Fruit fly (Drosophila melanogaster) whole organism, adult: ENCODE measurements around the gene Moe.
A peak's percentile ranks its signal among the peaks of the same experiment; 100 is the strongest.

Source experiments
- CG11617 ChIP-seq: fragments of 200-800 bp; sonication (Bioruptor generic); optimal IDR thresholded peaks from 2 replicates; lab custom pipeline; 2017; ENCODE audit warnings: mild to moderate bottlenecking, missing biosample characterization, missing genetic modification reagents, missing genetic modification characterization
- CG12768 ChIP-seq: fragments of 200-800 bp; sonication (Bioruptor generic); optimal IDR thresholded peaks from 2 replicates; lab custom pipeline; 2017; ENCODE audit warnings: missing biosample characterization, missing genetic modification characterization, mild to moderate bottlenecking, moderate library complexity, missing genetic modification reagents
- CG14711 ChIP-seq: fragments of 200-800 bp; sonication (Bioruptor generic); optimal IDR thresholded peaks from 2 replicates; lab custom pipeline; 2018; ENCODE audit warnings: missing biosample characterization, mild to moderate bottlenecking, missing genetic modification characterization, moderate library complexity
- CG1620 ChIP-seq: fragments of 200-800 bp; sonication (Bioruptor generic); optimal IDR thresholded peaks from 2 replicates; lab custom pipeline; 2016; ENCODE audit warnings: missing biosample characterization, missing genetic modification characterization
- CG33017 ChIP-seq: fragments of 200-800 bp; sonication (Bioruptor generic); optimal IDR thresholded peaks from 2 replicates; lab custom pipeline; 2018; ENCODE audit warnings: missing biosample characterization, mild to moderate bottlenecking, missing genetic modification characterization, moderate library complexity
- CG5204 ChIP-seq: fragments of 200-800 bp; sonication (Bioruptor generic); optimal IDR thresholded peaks from 2 replicates; lab custom pipeline; 2016; ENCODE audit warnings: missing biosample characterization, missing genetic modification characterization
- CG7045 ChIP-seq: fragments of 200-800 bp; sonication (Bioruptor generic); optimal IDR thresholded peaks from 2 replicates; lab custom pipeline; 2017; ENCODE audit warnings: missing biosample characterization, mild to moderate bottlenecking, missing genetic modification characterization
- CG7101 ChIP-seq: fragments of 200-800 bp; sonication (Bioruptor generic); optimal IDR thresholded peaks from 2 replicates; lab custom pipeline; 2018; ENCODE audit warnings: missing biosample characterization, mild to moderate bottlenecking, missing genetic modification characterization, moderate library complexity
- Clk ChIP-seq: fragments of 200-800 bp; sonication (Bioruptor generic); optimal IDR thresholded peaks from 2 replicates; lab custom pipeline; 2017; ENCODE audit warnings: missing biosample characterization, missing genetic modification characterization
- Crg-1 ChIP-seq: fragments of 200-800 bp; sonication (Bioruptor generic); optimal IDR thresholded peaks from 2 replicates; lab custom pipeline; 2016; ENCODE audit warnings: missing biosample characterization, missing genetic modification characterization
- Hr96 ChIP-seq: fragments of 200-800 bp; sonication (Bioruptor generic); optimal IDR thresholded peaks from 2 replicates; lab custom pipeline; 2016; ENCODE audit warnings: missing biosample characterization, missing genetic modification characterization
- Mnt ChIP-seq: fragments of 200-800 bp; sonication (Bioruptor generic); optimal IDR thresholded peaks from 2 replicates; lab custom pipeline; 2016; ENCODE audit warnings: missing biosample characterization, mild to moderate bottlenecking, missing genetic modification characterization
- bab1 ChIP-seq: fragments of 200-800 bp; sonication (Bioruptor generic); optimal IDR thresholded peaks from 3 replicates; lab custom pipeline; 2019; ENCODE audit warnings: missing biosample characterization, mild to moderate bottlenecking, missing genetic modification characterization, moderate library complexity
- cic ChIP-seq: fragments of 200-800 bp; sonication (Bioruptor generic); optimal IDR thresholded peaks from 2 replicates; lab custom pipeline; 2017; ENCODE audit warnings: missing biosample characterization, mild to moderate bottlenecking, missing genetic modification characterization, moderate library complexity
- cnc ChIP-seq, 2 experiments: fragments of >200 bp; optimal IDR thresholded peaks; 2 replicates each; lab custom pipeline; 2017
- kay ChIP-seq: fragments of 200-800 bp; sonication (Bioruptor generic); peaks from one replicate; lab custom pipeline; 2016; ENCODE audit warnings: missing biosample characterization, missing genetic modification characterization, borderline replicate concordance
- ovo ChIP-seq: fragments of 200-800 bp; sonication (Bioruptor generic); optimal IDR thresholded peaks from 2 replicates; lab custom pipeline; 2016; ENCODE audit warnings: missing biosample characterization, missing genetic modification characterization
- pad ChIP-seq: fragments of 200-800 bp; sonication (Bioruptor generic); optimal IDR thresholded peaks from 3 replicates; lab custom pipeline; 2017; ENCODE audit warnings: missing biosample characterization, missing genetic modification characterization, mild to moderate bottlenecking, moderate library complexity, missing genetic modification reagents
- tj ChIP-seq: fragments of 200-800 bp; sonication (Bioruptor generic); optimal IDR thresholded peaks from 3 replicates; lab custom pipeline; 2017; ENCODE audit warnings: missing biosample characterization, mild to moderate bottlenecking, missing genetic modification characterization, moderate library complexity
- toe ChIP-seq: fragments of 200-800 bp; sonication (Bioruptor generic); optimal IDR thresholded peaks from 2 replicates; lab custom pipeline; 2016; ENCODE audit warnings: missing biosample characterization, missing genetic modification characterization

The Moe gene

DNA sequence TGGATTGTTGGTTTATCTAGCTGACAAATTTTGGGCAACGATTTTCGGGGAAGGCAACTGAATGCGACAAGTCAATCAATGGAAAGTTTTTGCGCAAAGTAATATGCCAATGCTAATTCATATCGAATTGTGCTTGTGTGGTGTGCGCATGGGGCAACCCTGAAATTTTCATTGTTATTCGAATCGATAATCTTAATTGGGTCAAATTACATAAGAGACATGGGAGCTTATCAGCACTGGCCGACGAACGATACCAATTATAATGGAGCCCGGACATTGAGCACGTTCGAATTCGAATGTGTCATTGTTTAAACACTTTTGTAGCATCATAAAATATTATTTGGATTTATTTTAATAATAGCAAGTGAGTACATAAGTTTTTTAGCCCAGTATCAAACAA, 13.5 kb downstream of the Moe start:
- TF ChIP-seq tj (no peak), CG33017 (no peak), cic (no peak), toe (no peak), CG14711 (tag; lab: Kevin White, UChicago) (peak; percentile 14)

DNA sequence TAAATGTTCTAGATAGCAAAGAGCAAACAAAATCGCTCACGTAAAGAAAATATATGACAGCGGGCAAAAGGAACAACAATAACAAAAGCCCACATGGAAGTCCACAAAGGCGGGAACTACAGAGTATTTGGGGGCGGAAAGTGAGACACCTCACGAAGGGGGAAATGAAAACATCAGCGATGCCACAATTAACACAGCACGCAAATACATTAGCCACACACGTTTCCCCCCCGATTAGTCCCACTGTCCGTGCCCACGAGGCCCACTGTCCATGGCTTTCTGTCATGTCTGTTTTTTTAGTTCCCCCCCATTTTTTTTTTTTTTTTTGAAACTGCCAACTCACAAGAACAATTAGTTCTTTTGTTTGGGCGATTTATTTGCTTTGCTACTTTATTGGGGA, 14.2 kb downstream of the Moe start:
- TF ChIP-seq toe (no peak), CG1620 (peak; percentile 29), ovo (GFP tag; lab: Kevin White, UChicago) (no peak), CG14711 (tag; lab: Kevin White, UChicago) (no peak), pad (GFP tag; lab: Kevin White, UChicago) (no peak), Hr96 (GFP tag; lab: Kevin White, UChicago) (no peak), kay (GFP tag; lab: Kevin White, UChicago) (no peak), CG11617 (GFP tag; lab: Kevin White, UChicago) (no peak), CG7045 (GFP tag; lab: Kevin White, UChicago) (no peak), cnc (optimal IDR thresholded peaks at IDR 0.05; lab: Kevin White, UChicago) (no peak), Crg-1 (no peak), CG5204 (no peak), tj (peak; percentile 14)

DNA sequence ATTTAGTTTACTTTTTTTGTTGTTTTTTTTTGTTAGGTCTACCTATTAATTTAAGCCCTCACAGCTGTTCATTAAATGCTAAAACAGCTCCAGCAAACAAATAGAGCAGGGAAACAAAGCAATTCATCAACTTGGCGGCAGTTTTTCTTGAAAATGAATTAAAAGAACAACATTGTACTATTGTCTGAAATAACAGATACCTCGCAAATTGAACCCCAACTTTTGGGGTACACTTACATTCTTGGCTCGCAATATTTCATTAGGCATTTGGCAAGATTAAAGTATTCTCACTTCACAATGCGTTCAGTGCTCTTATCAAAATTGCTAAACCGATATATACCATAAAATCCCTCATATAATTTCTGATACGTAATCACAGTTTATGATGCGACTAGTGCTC, 14.7 kb downstream of the Moe start:
- no peak for TF ChIP-seq CG33017
- TF ChIP-seq cnc (optimal IDR thresholded peaks at IDR 0.05; lab: Kevin White, UChicago), result no peak
- no peak for TF ChIP-seq ovo (GFP tag; lab: Kevin White, UChicago)
- TF ChIP-seq bab1, result no peak
- no peak for TF ChIP-seq CG12768 (GFP tag; lab: Kevin White, UChicago)
- no peak for TF ChIP-seq Crg-1
- no peak for TF ChIP-seq Mnt (GFP tag; lab: Kevin White, UChicago)

DNA sequence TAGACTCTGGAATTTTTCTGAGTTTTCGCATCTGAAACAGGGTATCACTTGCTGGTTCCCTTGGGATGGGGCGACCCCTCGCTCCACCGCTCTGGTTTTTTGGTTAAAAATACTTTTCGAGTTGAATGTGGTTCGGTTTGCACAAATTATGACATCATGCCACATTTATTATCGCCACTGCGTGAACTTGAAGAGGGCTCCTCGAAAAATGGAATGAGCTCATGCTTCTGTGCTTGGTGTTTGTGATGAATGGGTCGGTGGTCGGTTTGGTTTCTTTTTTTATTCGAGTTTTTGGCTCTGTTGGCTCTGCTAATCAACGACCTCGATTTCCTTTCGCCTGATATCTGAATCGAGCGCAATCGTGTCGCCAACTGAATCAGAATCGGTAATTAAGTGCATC, 16.4 kb downstream of the Moe start:
- TF ChIP-seq CG33017, result no peak
- no peak for TF ChIP-seq CG7101 (tag; lab: Kevin White, UChicago)
- TF ChIP-seq cic, result no peak
- no peak for TF ChIP-seq CG11617 (GFP tag; lab: Kevin White, UChicago)
- TF ChIP-seq pad (GFP tag; lab: Kevin White, UChicago), result no peak
- TF ChIP-seq toe, result no peak
- no peak for TF ChIP-seq ovo (GFP tag; lab: Kevin White, UChicago)
- TF ChIP-seq kay (GFP tag; lab: Kevin White, UChicago), result no peak
- no peak for TF ChIP-seq CG5204
- TF ChIP-seq CG14711 (tag; lab: Kevin White, UChicago), result no peak
- no peak for TF ChIP-seq Clk (GFP tag; lab: Kevin White, UChicago)
- no peak for TF ChIP-seq bab1
- no peak for TF ChIP-seq CG12768 (GFP tag; lab: Kevin White, UChicago)
- TF ChIP-seq CG1620, result no peak
- TF ChIP-seq Mnt (GFP tag; lab: Kevin White, UChicago), result no peak
- TF ChIP-seq tj, result no peak
- no peak for TF ChIP-seq CG7045 (GFP tag; lab: Kevin White, UChicago)

DNA sequence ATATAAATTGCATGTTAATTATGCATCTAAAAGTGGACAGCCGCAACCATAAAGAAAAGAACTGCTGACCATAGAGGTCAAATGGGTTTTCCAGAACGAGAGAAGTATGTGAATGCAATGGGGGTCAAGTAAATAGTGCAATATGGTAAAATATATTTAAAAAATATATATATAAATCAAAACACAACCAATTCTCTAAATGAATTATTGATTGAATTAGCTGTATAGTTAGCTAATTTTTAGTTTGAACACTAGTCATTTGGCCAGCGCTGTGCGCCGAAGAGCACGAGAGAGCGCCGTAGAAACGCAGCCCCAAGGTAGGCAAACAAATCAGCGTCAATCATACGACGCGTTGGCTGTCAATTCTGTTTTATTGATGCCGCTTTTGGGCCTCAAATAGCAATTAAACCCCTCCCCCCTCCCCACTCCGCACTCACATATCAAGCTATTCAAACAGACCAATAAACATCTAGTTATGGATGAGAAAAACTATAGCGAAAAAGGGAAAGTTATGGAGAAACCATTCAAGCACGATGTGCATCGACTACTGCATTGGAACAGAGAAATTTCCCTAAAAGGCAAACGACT, 19.1 kb downstream of the Moe start:
- TF ChIP-seq CG12768 (GFP tag; lab: Kevin White, UChicago), result peak; percentile 30
- peak; percentile 2 for TF ChIP-seq tj
- peak; percentile 17 for TF ChIP-seq pad (GFP tag; lab: Kevin White, UChicago)
- TF ChIP-seq Crg-1, result no peak
- no peak for TF ChIP-seq kay (GFP tag; lab: Kevin White, UChicago)
- peak; percentile 30 for TF ChIP-seq CG11617 (GFP tag; lab: Kevin White, UChicago)
- peak; percentile 71 for TF ChIP-seq CG14711 (tag; lab: Kevin White, UChicago)
- peak; percentile 74 for TF ChIP-seq bab1
- no peak for TF ChIP-seq cic
- TF ChIP-seq ovo (GFP tag; lab: Kevin White, UChicago), result no peak
- no peak for TF ChIP-seq CG5204
- no peak for TF ChIP-seq Clk (GFP tag; lab: Kevin White, UChicago)
- no peak for TF ChIP-seq cnc (optimal IDR thresholded peaks at IDR 0.05; lab: Kevin White, UChicago)
- peak; percentile 8 for TF ChIP-seq Mnt (GFP tag; lab: Kevin White, UChicago)
- peak; percentile 80 for TF ChIP-seq CG7101 (tag; lab: Kevin White, UChicago)
- TF ChIP-seq CG33017, result peak; percentile 79
- peak; percentile 12 for TF ChIP-seq CG7045 (GFP tag; lab: Kevin White, UChicago)

DNA sequence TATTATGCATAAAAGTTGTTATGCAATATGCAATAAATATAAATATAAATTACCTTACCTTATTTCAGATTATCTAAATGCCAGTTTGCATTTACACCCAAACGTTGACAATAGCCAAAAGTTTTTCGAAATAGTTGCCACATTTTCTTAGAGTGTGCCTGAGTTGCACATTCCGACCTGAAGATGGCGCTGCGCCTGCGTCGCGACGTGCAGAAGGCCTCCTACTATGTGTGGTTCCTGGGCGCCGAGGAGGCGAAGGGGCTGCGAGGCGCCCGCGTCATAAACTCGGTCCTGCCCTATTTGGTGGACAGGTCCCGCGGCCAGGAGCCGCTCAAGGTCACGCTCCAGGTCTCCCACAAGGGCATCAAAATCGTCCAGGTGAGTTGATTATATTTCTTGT, 30.7 kb downstream of the Moe start:
- TF ChIP-seq CG14711 (tag; lab: Kevin White, UChicago) (no peak), toe (no peak), pad (GFP tag; lab: Kevin White, UChicago) (no peak), CG12768 (GFP tag; lab: Kevin White, UChicago) (no peak), Crg-1 (no peak), CG7101 (tag; lab: Kevin White, UChicago) (no peak), ovo (GFP tag; lab: Kevin White, UChicago) (no peak)

DNA sequence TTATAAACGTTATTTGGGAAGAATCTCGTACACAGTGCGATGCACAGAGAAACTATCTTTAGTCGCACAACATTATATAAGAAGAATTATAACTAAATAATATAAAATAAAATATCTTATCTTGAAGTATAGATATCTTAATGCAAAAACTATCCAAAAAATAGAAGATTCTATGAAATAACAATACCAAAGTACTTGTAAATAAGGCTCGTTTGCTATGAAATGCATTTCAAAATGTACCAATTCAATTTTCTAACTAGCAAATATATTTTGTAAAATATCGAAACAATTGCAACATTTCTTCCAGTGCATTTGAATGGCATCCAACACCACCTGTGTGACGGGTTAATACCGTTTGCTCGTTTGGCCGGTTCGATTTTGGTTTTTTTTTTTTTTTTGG, 31.9 kb downstream of the Moe start:
- TF ChIP-seq Crg-1, result no peak
- no peak for TF ChIP-seq ovo (GFP tag; lab: Kevin White, UChicago)
